Fruit fly (Drosophila melanogaster): ENCODE results near the gene CG42233.

The CG42233 gene

dm6 chr3R:31776583-31777362, 28.3 kb downstream of the CG42233 start, which contains the start of the genes CG2126 and faf:
Gene CG2126, minus strand, starts transcription at chr3R:31776652.
Gene faf, plus strand, starts transcription at chr3R:31777020.
- TF ChIP-seq eve (GFP tag; optimal IDR thresholded peaks at IDR 0.05) (no peak), Hmx (GFP tag; optimal IDR thresholded peaks at IDR 0.05) (no peak), knrl (GFP tag; IDR thresholded peaks at IDR 0.05; ENCODE audit: partially characterized antibody) (peak; percentile 43; the same call in 2 of the 3 replicates), ro (GFP tag; IDR thresholded peaks at IDR 0.05) (peak; percentile 23; the same call in 1 of the 2 replicates), CG8089 (GFP tag; optimal IDR thresholded peaks at IDR 0.05) (peak; percentile 21), kah (GFP tag; optimal IDR thresholded peaks at IDR 0.05) (peak; percentile 24), dati (GFP tag; IDR thresholded peaks at IDR 0.05) (no peak), ttk (GFP tag; IDR thresholded peaks at IDR 0.05) (peak; percentile 88), vfl (GFP tag; optimal IDR thresholded peaks at IDR 0.05) (peak; percentile 54), CG18599 (GFP tag; optimal IDR thresholded peaks at IDR 0.05) (no peak), pum (GFP tag; optimal IDR thresholded peaks at IDR 0.05) (peak; percentile 41), CG9797 (GFP tag; optimal IDR thresholded peaks at IDR 0.05) (peak; percentile 30), CG4820 (GFP tag; optimal IDR thresholded peaks at IDR 0.05) (peak; percentile 61), Antp (GFP tag; optimal IDR thresholded peaks at IDR 0.05) (peak; percentile 58), HLH54F (GFP tag; optimal IDR thresholded peaks at IDR 0.05) (peak; percentile 64), slou (GFP tag; optimal IDR thresholded peaks at IDR 0.05) (peak; percentile 16), disco-r (GFP tag; optimal IDR thresholded peaks at IDR 0.05) (no peak), hbn (GFP tag; IDR thresholded peaks at IDR 0.05; ENCODE audit: partially characterized antibody) (no peak; the same call in 1 of the 2 replicates), CG15269 (tag; optimal IDR thresholded peaks at IDR 0.05) (peak; percentile 84), z (GFP tag; IDR thresholded peaks at IDR 0.05) (no peak), E2f2 (GFP tag; IDR thresholded peaks at IDR 0.05) (peak; percentile 51), CG6765 (GFP tag; optimal IDR thresholded peaks at IDR 0.05) (peak; percentile 13), unc-4 (GFP tag; IDR thresholded peaks at IDR 0.05; ENCODE audit: partially characterized antibody) (peak; percentile 50; the same call in 1 of the 2 replicates), dysf (GFP tag; IDR thresholded peaks at IDR 0.05) (peak; percentile 79), CG13287 (GFP tag; IDR thresholded peaks at IDR 0.05; ENCODE audit: partially characterized antibody) (peak; percentile 61; the same call in 1 of the 2 replicates), E2f1 (GFP tag; IDR thresholded peaks at IDR 0.05) (peak; percentile 66), Lim3 (GFP tag; IDR thresholded peaks at IDR 0.05) (no peak), MESR4 (GFP tag; optimal IDR thresholded peaks at IDR 0.05) (peak; percentile 24), CoRest (tag; optimal IDR thresholded peaks at IDR 0.05) (peak; percentile 86), CG9437 (GFP tag; optimal IDR thresholded peaks at IDR 0.05) (peak; percentile 70), Jarid2 (GFP tag; optimal IDR thresholded peaks at IDR 0.05) (no peak), Xbp1 (GFP tag; optimal IDR thresholded peaks at IDR 0.05) (peak; percentile 85), CG12391 (tag; optimal IDR thresholded peaks at IDR 0.05) (peak; percentile 92), BEAF-32 (GFP tag; optimal IDR thresholded peaks at IDR 0.05) (peak; percentile 62), pan (optimal IDR thresholded peaks at IDR 0.05) (no peak), pan (GFP tag; optimal IDR thresholded peaks at IDR 0.05 in 1 of 2, IDR thresholded peaks at IDR 0.05 in 1 of 2) (peak in 1 of 2 experiments; percentile 81), CG10959 (GFP tag; IDR thresholded peaks at IDR 0.05) (no peak), CG1832 (GFP tag; optimal IDR thresholded peaks at IDR 0.05) (no peak), Pdp1 (GFP tag; optimal IDR thresholded peaks at IDR 0.05) (peak; percentile 54 to 68), mam (GFP tag; optimal IDR thresholded peaks at IDR 0.05) (peak; percentile 74), CG6813 (GFP tag; optimal IDR thresholded peaks at IDR 0.05) (peak; percentile 14), sr (GFP tag; IDR thresholded peaks at IDR 0.05) (0 out of 3 replicates have a peak, but pooled peaks have one; percentile 29), CG14014 (GFP tag; IDR thresholded peaks at IDR 0.05) (peak; percentile 82), ap (GFP tag; IDR thresholded peaks at IDR 0.05) (no peak), eyg (GFP tag; optimal IDR thresholded peaks at IDR 0.05) (no peak), CG18011 (GFP tag; optimal IDR thresholded peaks at IDR 0.05) (peak; percentile 57), CG8290 (GFP tag; optimal IDR thresholded peaks at IDR 0.05) (peak; percentile 44), CG8290 (tag; optimal IDR thresholded peaks at IDR 0.05) (no peak), Eip74EF (GFP tag; optimal IDR thresholded peaks at IDR 0.05) (peak in 1 of 2 experiments; percentile 62)

Measured in whole organism, embryonic.